Fruit fly (Drosophila melanogaster) whole organism, embryonic: ENCODE data around the gene Doa.

ENCODE experiments used
- CG10366 ChIP-seq: fragments of 200-800 bp; sonication (Bioruptor generic); IDR thresholded peaks from 2 replicates; pipeline ENCODE4 v1.3.6; 2022; ENCODE audit warnings: missing biosample characterization, missing genetic modification characterization
- CG10431 ChIP-seq: fragments of 200-800 bp; sonication (Bioruptor generic); optimal IDR thresholded peaks from 3 replicates; lab custom pipeline; 2018; ENCODE audit warnings: missing biosample characterization, mild to moderate bottlenecking, missing genetic modification characterization
- CG10462 ChIP-seq: fragments of 200-800 bp; sonication (Bioruptor generic); optimal IDR thresholded peaks from 2 replicates; lab custom pipeline; 2016; ENCODE audit warnings: missing biosample characterization, missing genetic modification characterization
- CG11560 ChIP-seq: fragments of 200-800 bp; sonication (Bioruptor generic); IDR thresholded peaks from 3 replicates; pipeline ENCODE4 v1.3.6; 2022; ENCODE audit warnings: missing biosample characterization, missing genetic modification characterization
- CG13894 ChIP-seq: fragments of 200-800 bp; sonication (Bioruptor generic); optimal IDR thresholded peaks from 3 replicates; lab custom pipeline; 2018; ENCODE audit warnings: missing biosample characterization, mild to moderate bottlenecking, missing genetic modification characterization, moderate library complexity
- CG14667 ChIP-seq: fragments of 200-800 bp; sonication (Bioruptor generic); IDR thresholded peaks from 2 replicates; pipeline ENCODE4 v1.3.6; 2022; ENCODE audit warnings: missing biosample characterization, missing genetic modification characterization
- CG18764 ChIP-seq: fragments of 200-800 bp; sonication (Bioruptor generic); optimal IDR thresholded peaks from 3 replicates; lab custom pipeline; 2016; ENCODE audit warnings: missing biosample characterization, missing genetic modification characterization
- CG4404 ChIP-seq: fragments of 200-800 bp; sonication (Bioruptor generic); IDR thresholded peaks from 2 replicates; pipeline ENCODE4 v1.3.6; 2022; ENCODE audit warnings: missing biosample characterization, missing genetic modification characterization
- CG4424 ChIP-seq: fragments of 200-800 bp; sonication (Bioruptor generic); optimal IDR thresholded peaks from 3 replicates; lab custom pipeline; 2016; ENCODE audit warnings: missing biosample characterization, missing genetic modification characterization
- CG6254 ChIP-seq: fragments of 200-800 bp; sonication (Bioruptor generic); optimal IDR thresholded peaks from 3 replicates; lab custom pipeline; 2017; ENCODE audit warnings: mild to moderate bottlenecking, missing biosample characterization, missing genetic modification reagents, missing genetic modification characterization
- CG9609 ChIP-seq: fragments of 200-800 bp; sonication (Bioruptor generic); optimal IDR thresholded peaks from 3 replicates; lab custom pipeline; 2016; ENCODE audit warnings: missing biosample characterization, missing genetic modification characterization
- CG9817 ChIP-seq: fragments of 200-800 bp; sonication (Bioruptor generic); optimal IDR thresholded peaks from 2 replicates; lab custom pipeline; 2018; ENCODE audit warnings: missing biosample characterization, mild to moderate bottlenecking, missing genetic modification characterization, moderate library complexity
- Chrac-16 ChIP-seq: fragments of 200-800 bp; sonication (Bioruptor generic); optimal IDR thresholded peaks from 3 replicates; lab custom pipeline; 2016; ENCODE audit warnings: missing biosample characterization, missing genetic modification characterization
- D ChIP-seq, 2 experiments: fragments of 200-800 bp in 1 of 2; fragments of >200 bp in 1 of 2; sonication (Bioruptor generic) in 1 of 2; optimal IDR thresholded peaks; 2 replicates in 1 of 2; 3 replicates in 1 of 2; lab custom pipeline; 2017; ENCODE audit warnings: mild to moderate bottlenecking in 1 of 2, missing biosample characterization in 1 of 2, missing genetic modification characterization in 1 of 2, missing genetic modification reagents in 1 of 2
- Ets65A ChIP-seq: fragments of 200-800 bp; sonication (Bioruptor generic); peaks from one replicate; lab custom pipeline; 2016; ENCODE audit warnings: missing biosample characterization, missing genetic modification characterization
- Hr51 ChIP-seq, 2 experiments: fragments of 200-800 bp; sonication (Bioruptor generic); optimal IDR thresholded peaks; 2 replicates in 1 of 2; 3 replicates in 1 of 2; lab custom pipeline; 2016 to 2018; ENCODE audit warnings: missing biosample characterization in 2 of 2, missing genetic modification characterization in 2 of 2, mild to moderate bottlenecking in 1 of 2, moderate library complexity in 1 of 2
- Hr78 ChIP-seq, 2 experiments: fragments of 200-800 bp in 1 of 2; fragments of >200 bp in 1 of 2; sonication (Bioruptor generic) in 1 of 2; optimal IDR thresholded peaks; 2 replicates each; lab custom pipeline; 2017 to 2019; ENCODE audit warnings: missing biosample characterization in 2 of 2, missing genetic modification characterization in 2 of 2, mild to moderate bottlenecking in 1 of 2, moderate library complexity in 1 of 2
- Max ChIP-seq: fragments of 200-800 bp; sonication (Bioruptor generic); optimal IDR thresholded peaks from 2 replicates; lab custom pipeline; 2016; ENCODE audit warnings: missing biosample characterization, mild to moderate bottlenecking, missing genetic modification characterization
- Med ChIP-seq: fragments of 200-800 bp; sonication (Bioruptor generic); peaks from one replicate; lab custom pipeline; 2016; ENCODE audit warnings: missing biosample characterization, missing genetic modification characterization, mild to moderate bottlenecking, inconsistent platforms, moderate library complexity
- NK7.1 ChIP-seq: fragments of 200-800 bp; sonication (Bioruptor generic); optimal IDR thresholded peaks from 3 replicates; lab custom pipeline; 2016; ENCODE audit warnings: missing biosample characterization, missing genetic modification characterization
- Opbp ChIP-seq: fragments of 200-800 bp; sonication (Bioruptor generic); IDR thresholded peaks from 3 replicates; pipeline ENCODE4 v1.3.6; 2022; ENCODE audit warnings: missing biosample characterization, missing genetic modification characterization; ENCODE audit not compliant: partially characterized antibody
- Pdp1 ChIP-seq, 2 experiments: fragments of 200-800 bp; sonication (Bioruptor generic); optimal IDR thresholded peaks; 3 replicates each; lab custom pipeline; 2016; ENCODE audit warnings: missing biosample characterization in 2 of 2, missing genetic modification characterization in 2 of 2, mild to moderate bottlenecking in 1 of 2, moderate library complexity in 1 of 2
- Ravus ChIP-seq: fragments of 200-800 bp; sonication (Bioruptor generic); IDR thresholded peaks from 2 replicates; pipeline ENCODE4 v1.3.6; 2022; ENCODE audit warnings: missing biosample characterization, missing genetic modification characterization
- Xrp1 ChIP-seq: fragments of 200-800 bp; sonication (Bioruptor generic); IDR thresholded peaks from 2 replicates; pipeline ENCODE4 v1.3.6; 2022; ENCODE audit warnings: missing biosample characterization, missing genetic modification characterization
- chinmo ChIP-seq: fragments of 200-800 bp; sonication (Bioruptor generic); IDR thresholded peaks from 4 replicates; pipeline ENCODE4 v1.3.6; 2022; ENCODE audit warnings: missing biosample characterization, missing genetic modification characterization; ENCODE audit not compliant: partially characterized antibody
- chm ChIP-seq: fragments of 200-800 bp; sonication (Bioruptor generic); IDR thresholded peaks from 2 replicates; pipeline ENCODE4 v1.3.6; 2022; ENCODE audit warnings: missing biosample characterization, missing genetic modification characterization
- crol ChIP-seq: fragments of 200-800 bp; sonication (Bioruptor generic); IDR thresholded peaks from 2 replicates; pipeline ENCODE4 v1.3.6; 2022; ENCODE audit warnings: missing biosample characterization, missing genetic modification characterization
- cwo ChIP-seq: fragments of 200-800 bp; sonication (Bioruptor generic); optimal IDR thresholded peaks from 3 replicates; lab custom pipeline; 2017; ENCODE audit warnings: missing biosample characterization, missing genetic modification characterization, mild to moderate bottlenecking, moderate library complexity, missing genetic modification reagents
- exex ChIP-seq: fragments of 200-800 bp; sonication (Bioruptor generic); optimal IDR thresholded peaks from 4 replicates; lab custom pipeline; 2018; ENCODE audit warnings: missing biosample characterization, mild to moderate bottlenecking, missing genetic modification characterization, moderate library complexity
- fd3F ChIP-seq: fragments of 200-800 bp; sonication (Bioruptor generic); optimal IDR thresholded peaks from 2 replicates; lab custom pipeline; 2018; ENCODE audit warnings: missing biosample characterization, mild to moderate bottlenecking, missing genetic modification characterization, moderate library complexity
- grau ChIP-seq: fragments of 200-800 bp; optimal IDR thresholded peaks from 3 replicates; lab custom pipeline; 2019; ENCODE audit warnings: missing biosample characterization, mild to moderate bottlenecking, missing genetic modification characterization, moderate library complexity
- grn ChIP-seq: fragments of 200-800 bp; sonication (Bioruptor generic); optimal IDR thresholded peaks from 3 replicates; lab custom pipeline; 2017; ENCODE audit warnings: missing biosample characterization, missing genetic modification characterization
- gsb-n ChIP-seq: fragments of 200-800 bp; sonication (Bioruptor generic); optimal IDR thresholded peaks from 3 replicates; lab custom pipeline; 2018; ENCODE audit warnings: missing biosample characterization, mild to moderate bottlenecking, missing genetic modification characterization
- knrl ChIP-seq: fragments of 200-800 bp; sonication (Bioruptor generic); IDR thresholded peaks from 3 replicates; pipeline ENCODE4 v1.3.6; 2022; ENCODE audit warnings: missing biosample characterization, missing genetic modification characterization; ENCODE audit not compliant: partially characterized antibody
- lmd ChIP-seq: fragments of 200-800 bp; sonication (Bioruptor generic); IDR thresholded peaks from 2 replicates; pipeline ENCODE4 v1.3.6; 2022; ENCODE audit warnings: missing biosample characterization, missing genetic modification characterization
- mirr ChIP-seq: fragments of 200-800 bp; sonication (Bioruptor generic); optimal IDR thresholded peaks from 3 replicates; lab custom pipeline; 2018; ENCODE audit warnings: missing biosample characterization, mild to moderate bottlenecking, missing genetic modification characterization
- nerfin-1 ChIP-seq: fragments of 200-800 bp; sonication (Bioruptor generic); optimal IDR thresholded peaks from 3 replicates; lab custom pipeline; 2019; ENCODE audit warnings: missing biosample characterization, mild to moderate bottlenecking, missing genetic modification characterization, moderate library complexity
- run ChIP-seq: fragments of 200-800 bp; sonication (Bioruptor generic); optimal IDR thresholded peaks from 3 replicates; lab custom pipeline; 2018; ENCODE audit warnings: missing biosample characterization, mild to moderate bottlenecking, missing genetic modification characterization
- salm ChIP-seq: fragments of 200-800 bp; sonication (Bioruptor generic); optimal IDR thresholded peaks from 2 replicates; lab custom pipeline; 2018; ENCODE audit warnings: missing biosample characterization, mild to moderate bottlenecking, missing genetic modification characterization
- seq ChIP-seq: fragments of 200-800 bp; sonication (Bioruptor generic); IDR thresholded peaks from 2 replicates; pipeline ENCODE4 v1.3.6; 2022; ENCODE audit warnings: missing biosample characterization, missing genetic modification characterization
- sug ChIP-seq: fragments of 200-800 bp; optimal IDR thresholded peaks from 2 replicates; lab custom pipeline; 2019; ENCODE audit warnings: missing biosample characterization, mild to moderate bottlenecking, missing genetic modification characterization, moderate library complexity
- tap ChIP-seq: fragments of 200-800 bp; optimal IDR thresholded peaks from 3 replicates; lab custom pipeline; 2019; ENCODE audit warnings: missing biosample characterization, mild to moderate bottlenecking, missing genetic modification characterization, moderate library complexity
- ttk ChIP-seq: fragments of 200-800 bp; sonication (Bioruptor generic); IDR thresholded peaks from 2 replicates; pipeline ENCODE4 v2.1.2; 2022; ENCODE audit warnings: missing biosample characterization, missing genetic modification characterization
- vnd ChIP-seq: fragments of 200-800 bp; sonication (Bioruptor generic); IDR thresholded peaks from 3 replicates; pipeline ENCODE4 v1.3.6; 2022; ENCODE audit warnings: missing biosample characterization, missing genetic modification characterization; ENCODE audit not compliant: partially characterized antibody
- z ChIP-seq: fragments of 200-800 bp; sonication (Bioruptor generic); IDR thresholded peaks from 3 replicates; pipeline ENCODE4 v1.3.6; 2022; ENCODE audit warnings: missing biosample characterization, missing genetic modification characterization

Doa gene

dm6 chr3R:28898921-28899545 is 11.2 kb downstream of the Doa start (continued):
- TF ChIP-seq CG14667, result no peak
- no peak for TF ChIP-seq CG4424 (GFP tag; lab: Kevin White, UChicago)
- no peak for TF ChIP-seq seq (GFP tag; lab: Robert Waterston, UW)
- peak; percentile 5 for TF ChIP-seq salm (tag; lab: Kevin White, UChicago)
- 0 out of 4 replicates have a peak, but pooled peaks have one; percentile 54 for TF ChIP-seq chinmo (GFP tag; lab: Robert Waterston, UW)
- 0 out of 2 replicates have a peak, but pooled peaks have one; percentile 20 for TF ChIP-seq ttk (GFP tag; lab: Robert Waterston, UW)
- no peak for TF ChIP-seq CG10366 (GFP tag; lab: Robert Waterston, UW)
- TF ChIP-seq grn (GFP tag; lab: Kevin White, UChicago), result peak; percentile 79
- TF ChIP-seq run (tag; lab: Kevin White, UChicago), result peak; percentile 69

- no peak for TF ChIP-seq NK7.1 (GFP tag; lab: Kevin White, UChicago)
- peak; percentile 34 for TF ChIP-seq grau (tag; lab: Kevin White, UChicago)
- peak in 1 of 2 experiments; percentile 1 for TF ChIP-seq Hr78 (GFP tag; optimal IDR thresholded peaks at IDR 0.05; lab: Kevin White, UChicago)
- no peak for TF ChIP-seq fd3F (GFP tag; lab: Kevin White, UChicago)
- TF ChIP-seq CG18764 (GFP tag; lab: Kevin White, UChicago), result no peak
- TF ChIP-seq CG10462 (GFP tag; lab: Kevin White, UChicago), result no peak
- no peak for TF ChIP-seq Max (GFP tag; lab: Kevin White, UChicago)
- peak; percentile 79 for TF ChIP-seq z (GFP tag; lab: Robert Waterston, UW)
- no peak for TF ChIP-seq Ravus (GFP tag; lab: Robert Waterston, UW)
- TF ChIP-seq nerfin-1 (tag; lab: Kevin White, UChicago), result no peak
- TF ChIP-seq knrl (GFP tag; lab: Robert Waterston, UW), result no peak
- no peak for TF ChIP-seq CG6254 (GFP tag; lab: Kevin White, UChicago)
- peak; percentile 35 for TF ChIP-seq sug (tag; lab: Kevin White, UChicago)
- no peak for TF ChIP-seq CG4404 (GFP tag; lab: Robert Waterston, UW)
- peak; percentile 22; the same call in 1 of the 2 replicates for TF ChIP-seq chm
- peak; percentile 77 for TF ChIP-seq exex (tag; lab: Kevin White, UChicago)
- TF ChIP-seq Med (GFP tag; lab: Kevin White, UChicago), result peak; percentile 6
- TF ChIP-seq CG9609, result no peak
- TF ChIP-seq Opbp (GFP tag; lab: Robert Waterston, UW), result no peak
- TF ChIP-seq vnd, result peak; percentile 58; the same call in 1 of the 3 replicates
- no peak for TF ChIP-seq CG11560 (tag; lab: Robert Waterston, UW)
- no peak for TF ChIP-seq Chrac-16 (GFP tag; lab: Kevin White, UChicago)
- no peak for TF ChIP-seq gsb-n (tag; lab: Kevin White, UChicago)
- no peak for TF ChIP-seq CG13894
- no peak for TF ChIP-seq CG9817
- TF ChIP-seq D (optimal IDR thresholded peaks at IDR 0.05; lab: Kevin White, UChicago), result peak; percentile 22
- no peak for TF ChIP-seq D (GFP tag; optimal IDR thresholded peaks at IDR 0.05; lab: Kevin White, UChicago)
- TF ChIP-seq tap (tag; lab: Kevin White, UChicago), result no peak
- peak; percentile 56; the same call in 1 of the 4 replicates for TF ChIP-seq chinmo (GFP tag; lab: Robert Waterston, UW)
- TF ChIP-seq mirr (GFP tag; lab: Kevin White, UChicago), result peak; percentile 57
- peak; percentile 69 for TF ChIP-seq CG10431 (GFP tag; lab: Kevin White, UChicago)
- TF ChIP-seq Xrp1 (GFP tag; lab: Robert Waterston, UW), result no peak
- TF ChIP-seq lmd, result no peak
- TF ChIP-seq crol (GFP tag; lab: Robert Waterston, UW), result peak; percentile 63; the same call in 1 of the 2 replicates
- peak in 1 of 2 experiments; percentile 93 for TF ChIP-seq Pdp1 (GFP tag; optimal IDR thresholded peaks at IDR 0.05; lab: Kevin White, UChicago)
- TF ChIP-seq grn (GFP tag; lab: Kevin White, UChicago), result peak; percentile 97
- no peak for TF ChIP-seq cwo (GFP tag; lab: Kevin White, UChicago)
- TF ChIP-seq Ets65A (GFP tag; lab: Kevin White, UChicago), result peak; percentile 71
- no peak for TF ChIP-seq Hr51 (GFP tag; optimal IDR thresholded peaks at IDR 0.05; lab: Kevin White, UChicago)
Observed at dm6 chr3R:28901468-28902163, 13.7 kb downstream of the Doa start.
